Worm (Caenorhabditis elegans) whole organism, L4/young adult: ENCODE results near the gene pars-1.

ENCODE experiments used
- W03F9.2 ChIP-seq: fragments of 150-350 bp; optimal IDR thresholded peaks from 2 replicates; lab custom pipeline; 2014; ENCODE audit warnings: missing biosample characterization, missing genetic modification characterization
- dao-5 ChIP-seq: sonication (generic microtip); optimal IDR thresholded peaks from 2 replicates; lab custom pipeline; 2016; ENCODE audit warnings: missing genotype, missing genetic modification characterization, moderate library complexity, missing compliant biosample characterization
- him-1 ChIP-seq: sonication (generic microtip); optimal IDR thresholded peaks from 2 replicates; lab custom pipeline; 2016; ENCODE audit warnings: missing genotype, missing genetic modification reagents, missing genetic modification characterization, missing compliant biosample characterization

The pars-1 gene

ce11 chrIII:7238727-7239126, at the start of gene pars-1:
pars-1 (plus strand) TSS chrIII:7239027.
- TF ChIP-seq dao-5 (tag; lab: Kevin White, UChicago) (no peak), W03F9.2 (tag; lab: Kevin White, UChicago) (no peak), him-1 (tag; lab: Kevin White, UChicago) (no peak)

- TF ChIP-seq W03F9.2 (tag; lab: Kevin White, UChicago): peak; percentile 67
- TF ChIP-seq dao-5 (tag; lab: Kevin White, UChicago): no peak
- TF ChIP-seq him-1 (tag; lab: Kevin White, UChicago): no peak
These were observed 49.2 kb upstream of the pars-1 start, which contains the start of gene rps-21 for ce11 chrIII:7189581-7190128. rps-21 (minus strand) TSS chrIII:7189631.

ce11 chrIII:7192942-7193665, 45.7 kb upstream of the pars-1 start, which contains the start of gene mec-14:
mec-14 (minus strand) TSS chrIII:7192992.
- TF ChIP-seq W03F9.2 (tag; lab: Kevin White, UChicago) (no peak), dao-5 (tag; lab: Kevin White, UChicago) (no peak), him-1 (tag; lab: Kevin White, UChicago) (no peak)

ce11 chrIII:7195325-7195724, 43.5 kb upstream of the pars-1 start, which contains the start of gene F37C12.18:
F37C12.18 (minus strand) TSS chrIII:7195425.
- TF ChIP-seq dao-5 (tag; lab: Kevin White, UChicago) (no peak), him-1 (tag; lab: Kevin White, UChicago) (no peak), W03F9.2 (tag; lab: Kevin White, UChicago) (no peak)

ce11 chrIII:7197973-7198372, 40.9 kb upstream of the pars-1 start, which contains the start of gene exos-9:
exos-9 (minus strand) TSS chrIII:7198073.
- TF ChIP-seq W03F9.2 (tag; lab: Kevin White, UChicago): no peak
- no peak for TF ChIP-seq him-1 (tag; lab: Kevin White, UChicago)
- TF ChIP-seq dao-5 (tag; lab: Kevin White, UChicago): no peak

- no peak for TF ChIP-seq him-1 (tag; lab: Kevin White, UChicago)
- TF ChIP-seq W03F9.2 (tag; lab: Kevin White, UChicago): peak; percentile 56
- no peak for TF ChIP-seq dao-5 (tag; lab: Kevin White, UChicago)
These were observed 40.0 kb upstream of the pars-1 start, which contains the start of gene pfd-5 for ce11 chrIII:7198838-7199237. pfd-5 (minus strand) TSS chrIII:7198884.

ce11 chrIII:7199467-7199866, 39.4 kb upstream of the pars-1 start:
- TF ChIP-seq him-1 (tag; lab: Kevin White, UChicago): no peak

- no peak for TF ChIP-seq him-1 (tag; lab: Kevin White, UChicago)
- TF ChIP-seq W03F9.2 (tag; lab: Kevin White, UChicago): no peak
- TF ChIP-seq dao-5 (tag; lab: Kevin White, UChicago): no peak
These were observed 37.2 kb upstream of the pars-1 start, which contains the start of gene dpy-31 for ce11 chrIII:7201378-7202256. dpy-31 (plus strand) TSS chrIII:7202206.

ce11 chrIII:7203130-7203775, 35.6 kb upstream of the pars-1 start:
- no peak for TF ChIP-seq W03F9.2 (tag; lab: Kevin White, UChicago)
- no peak for TF ChIP-seq him-1 (tag; lab: Kevin White, UChicago)
- TF ChIP-seq dao-5 (tag; lab: Kevin White, UChicago): no peak

ce11 chrIII:7207903-7208497, 30.8 kb upstream of the pars-1 start, which contains the start of gene rpl-6:
rpl-6 (plus strand) TSS chrIII:7208447.
- TF ChIP-seq dao-5 (tag; lab: Kevin White, UChicago) (no peak), W03F9.2 (tag; lab: Kevin White, UChicago) (peak; percentile 93)

ce11 chrIII:7209721-7210120, 29.1 kb upstream of the pars-1 start, which contains the start of gene R151.2:
R151.2 (plus strand) TSS chrIII:7209967.
- TF ChIP-seq W03F9.2 (tag; lab: Kevin White, UChicago) (no peak), dao-5 (tag; lab: Kevin White, UChicago) (no peak), him-1 (tag; lab: Kevin White, UChicago) (no peak)

ce11 chrIII:7210486-7210885, 28.3 kb upstream of the pars-1 start:
- no peak for TF ChIP-seq dao-5 (tag; lab: Kevin White, UChicago)
- no peak for TF ChIP-seq him-1 (tag; lab: Kevin White, UChicago)
- TF ChIP-seq W03F9.2 (tag; lab: Kevin White, UChicago): no peak
